Fruit fly (Drosophila melanogaster) whole organism, prepupa: Measurements from ENCODE around the gene Ctr1A.
A peak's percentile ranks its signal among the peaks of the same experiment; 100 is the strongest.

ENCODE experiments used
- CG10631 ChIP-seq: fragments of 200-800 bp; sonication (Bioruptor generic); optimal IDR thresholded peaks from 2 replicates; lab custom pipeline; 2016; ENCODE audit warnings: missing biosample characterization, missing genetic modification characterization
- CG10669 ChIP-seq: fragments of 200-800 bp; sonication (Bioruptor generic); optimal IDR thresholded peaks from 3 replicates; lab custom pipeline; 2018; ENCODE audit warnings: missing biosample characterization, mild to moderate bottlenecking, missing genetic modification characterization, moderate library complexity
- CG11294 ChIP-seq: fragments of 200-800 bp; sonication (Bioruptor generic); IDR thresholded peaks from 2 replicates; pipeline ENCODE4 v1.3.6; 2022; ENCODE audit warnings: missing biosample characterization, missing genetic modification characterization
- CG11762 ChIP-seq: fragments of 200-800 bp; sonication (Bioruptor generic); optimal IDR thresholded peaks from 3 replicates; lab custom pipeline; 2016; ENCODE audit warnings: missing biosample characterization, missing genetic modification characterization; ENCODE audit not compliant: insufficient read depth
- CG15336 ChIP-seq: fragments of 200-800 bp; sonication (Bioruptor generic); IDR thresholded peaks from 2 replicates; pipeline ENCODE4 v1.3.6; 2022; ENCODE audit warnings: missing biosample characterization, missing genetic modification characterization
- CG1621 ChIP-seq: fragments of 200-800 bp; sonication (Bioruptor generic); optimal IDR thresholded peaks from 3 replicates; lab custom pipeline; 2018; ENCODE audit warnings: missing biosample characterization, mild to moderate bottlenecking, missing genetic modification characterization
- CG3032 ChIP-seq: fragments of 200-800 bp; optimal IDR thresholded peaks from 2 replicates; lab custom pipeline; 2019; ENCODE audit warnings: missing biosample characterization, mild to moderate bottlenecking, missing genetic modification characterization, moderate library complexity
- CG32006 ChIP-seq: fragments of 200-800 bp; sonication (Bioruptor generic); optimal IDR thresholded peaks from 3 replicates; lab custom pipeline; 2017; ENCODE audit warnings: missing biosample characterization, mild to moderate bottlenecking, missing genetic modification characterization
- CG34406 ChIP-seq: fragments of 200-800 bp; sonication (Bioruptor generic); optimal IDR thresholded peaks from 3 replicates; lab custom pipeline; 2016; ENCODE audit warnings: missing biosample characterization, missing genetic modification characterization
- CG4318 ChIP-seq: fragments of 200-800 bp; sonication (Bioruptor generic); optimal IDR thresholded peaks from 3 replicates; lab custom pipeline; 2017; ENCODE audit warnings: missing biosample characterization, mild to moderate bottlenecking, missing genetic modification characterization
- CG6163 ChIP-seq: fragments of 200-800 bp; sonication (Bioruptor generic); IDR thresholded peaks from 3 replicates; pipeline ENCODE4 v1.3.6; 2022; ENCODE audit warnings: missing biosample characterization, missing genetic modification characterization
- CG6276 ChIP-seq: fragments of 200-800 bp; sonication (Bioruptor generic); optimal IDR thresholded peaks from 2 replicates; lab custom pipeline; 2017; ENCODE audit warnings: missing biosample characterization, mild to moderate bottlenecking, missing genetic modification characterization
- CG6792 ChIP-seq: fragments of 200-800 bp; sonication (Bioruptor generic); optimal IDR thresholded peaks from 3 replicates; lab custom pipeline; 2016; ENCODE audit warnings: missing biosample characterization, missing genetic modification characterization
- CG6808 ChIP-seq: fragments of 200-800 bp; sonication (Bioruptor generic); optimal IDR thresholded peaks from 3 replicates; lab custom pipeline; 2017; ENCODE audit warnings: missing biosample characterization, missing genetic modification characterization, mild to moderate bottlenecking, moderate library complexity, missing genetic modification reagents
- CG6854 ChIP-seq: fragments of 200-800 bp; sonication (Bioruptor generic); optimal IDR thresholded peaks from 2 replicates; lab custom pipeline; 2017; ENCODE audit warnings: missing biosample characterization, mild to moderate bottlenecking, missing genetic modification characterization
- CG7368 ChIP-seq: fragments of 200-800 bp; sonication (Bioruptor generic); optimal IDR thresholded peaks from 3 replicates; lab custom pipeline; 2016; ENCODE audit warnings: missing biosample characterization, missing genetic modification characterization
- CG8319 ChIP-seq: fragments of 200-800 bp; sonication (Bioruptor generic); optimal IDR thresholded peaks from 3 replicates; lab custom pipeline; 2016; ENCODE audit warnings: missing biosample characterization, missing genetic modification characterization
- CG9139 ChIP-seq: fragments of 200-800 bp; sonication (Bioruptor generic); optimal IDR thresholded peaks from 3 replicates; lab custom pipeline; 2017; ENCODE audit warnings: missing biosample characterization, mild to moderate bottlenecking, missing genetic modification characterization
- Eip75B ChIP-seq: fragments of 200-800 bp; sonication (Bioruptor generic); optimal IDR thresholded peaks from 3 replicates; lab custom pipeline; 2016; ENCODE audit warnings: missing biosample characterization, missing genetic modification characterization
- Eip78C ChIP-seq: fragments of 200-800 bp; sonication (Bioruptor generic); peaks from one replicate; lab custom pipeline; 2016; ENCODE audit warnings: missing biosample characterization, missing genetic modification characterization
- Eip93F ChIP-seq: fragments of 200-800 bp; sonication (Bioruptor generic); optimal IDR thresholded peaks from 2 replicates; lab custom pipeline; 2016; ENCODE audit warnings: missing biosample characterization, mild to moderate bottlenecking, missing genetic modification characterization
- Ets21C ChIP-seq: fragments of 200-800 bp; sonication (Bioruptor generic); optimal IDR thresholded peaks from 3 replicates; lab custom pipeline; 2016; ENCODE audit warnings: missing biosample characterization, missing genetic modification characterization
- Ets96B ChIP-seq: fragments of 200-800 bp; optimal IDR thresholded peaks from 2 replicates; lab custom pipeline; 2019; ENCODE audit warnings: missing biosample characterization, mild to moderate bottlenecking, missing genetic modification characterization, moderate library complexity
- Hr38 ChIP-seq: sonication (Bioruptor generic); optimal IDR thresholded peaks from 2 replicates; lab custom pipeline; 2016; ENCODE audit warnings: missing biosample characterization, missing genetic modification characterization
- Met ChIP-seq: fragments of 200-800 bp; sonication (Bioruptor generic); optimal IDR thresholded peaks from 3 replicates; lab custom pipeline; 2016; ENCODE audit warnings: missing biosample characterization, missing genetic modification characterization
- OdsH ChIP-seq: fragments of 200-800 bp; sonication (Bioruptor generic); optimal IDR thresholded peaks from 3 replicates; lab custom pipeline; 2016; ENCODE audit warnings: missing biosample characterization, missing genetic modification characterization
- Smox ChIP-seq: fragments of 200-800 bp; sonication (Bioruptor generic); optimal IDR thresholded peaks from 3 replicates; lab custom pipeline; 2016; ENCODE audit warnings: missing biosample characterization, missing genetic modification characterization
- Sox102F ChIP-seq: fragments of 200-800 bp; sonication (Bioruptor generic); optimal IDR thresholded peaks from 2 replicates; lab custom pipeline; 2016; ENCODE audit warnings: missing biosample characterization, mild to moderate bottlenecking, missing genetic modification characterization
- Sox14 ChIP-seq: fragments of 200-800 bp; sonication (Bioruptor generic); optimal IDR thresholded peaks from 3 replicates; lab custom pipeline; 2016; ENCODE audit warnings: missing biosample characterization, missing genetic modification characterization
- Sox15 ChIP-seq: fragments of 200-800 bp; sonication (Bioruptor generic); optimal IDR thresholded peaks from 3 replicates; lab custom pipeline; 2016; ENCODE audit warnings: missing biosample characterization, missing genetic modification characterization
- achi ChIP-seq: fragments of 200-800 bp; sonication (Bioruptor generic); optimal IDR thresholded peaks from 3 replicates; lab custom pipeline; 2016; ENCODE audit warnings: missing biosample characterization, missing genetic modification characterization
- acj6 ChIP-seq: fragments of 200-800 bp; sonication (Bioruptor generic); optimal IDR thresholded peaks from 3 replicates; lab custom pipeline; 2016; ENCODE audit warnings: missing biosample characterization, missing genetic modification characterization
- dac ChIP-seq: fragments of 200-800 bp; sonication (Bioruptor generic); optimal IDR thresholded peaks from 2 replicates; lab custom pipeline; 2017; ENCODE audit warnings: missing biosample characterization, mild to moderate bottlenecking, missing genetic modification characterization
- dsx ChIP-seq: fragments of 200-800 bp; optimal IDR thresholded peaks from 3 replicates; lab custom pipeline; 2019; ENCODE audit warnings: missing biosample characterization, mild to moderate bottlenecking, missing genetic modification characterization, moderate library complexity; ENCODE audit not compliant: poor library complexity, severe bottlenecking
- esn ChIP-seq: fragments of 200-800 bp; sonication (Bioruptor generic); optimal IDR thresholded peaks from 2 replicates; lab custom pipeline; 2016; ENCODE audit warnings: missing biosample characterization, mild to moderate bottlenecking, missing genetic modification characterization, moderate library complexity
- fd59A ChIP-seq: fragments of 200-800 bp; sonication (Bioruptor generic); optimal IDR thresholded peaks from 2 replicates; lab custom pipeline; 2017; ENCODE audit warnings: missing biosample characterization, mild to moderate bottlenecking, missing genetic modification characterization, missing genetic modification reagents
- lz ChIP-seq: fragments of 200-800 bp; sonication (Bioruptor generic); optimal IDR thresholded peaks from 3 replicates; lab custom pipeline; 2016; ENCODE audit warnings: missing biosample characterization, missing genetic modification characterization
- net ChIP-seq: fragments of 200-800 bp; sonication (Bioruptor generic); optimal IDR thresholded peaks from 3 replicates; lab custom pipeline; 2016; ENCODE audit warnings: missing biosample characterization, missing genetic modification characterization
- pdm3 ChIP-seq: fragments of 200-800 bp; sonication (Bioruptor generic); optimal IDR thresholded peaks from 3 replicates; lab custom pipeline; 2016; ENCODE audit warnings: missing biosample characterization, missing genetic modification characterization
- salr ChIP-seq, 2 experiments: fragments of 200-800 bp; sonication (Bioruptor generic); optimal IDR thresholded peaks; 3 replicates each; lab custom pipeline; 2016 to 2018; ENCODE audit warnings: missing biosample characterization in 2 of 2, missing genetic modification characterization in 2 of 2, mild to moderate bottlenecking in 1 of 2
- spab ChIP-seq: fragments of 200-800 bp; sonication (Bioruptor generic); optimal IDR thresholded peaks from 2 replicates; lab custom pipeline; 2017; ENCODE audit warnings: missing biosample characterization, mild to moderate bottlenecking, missing genetic modification characterization, missing genetic modification reagents
- ss ChIP-seq, 2 experiments: fragments of 200-800 bp; sonication (Bioruptor generic); optimal IDR thresholded peaks; 2 replicates in 1 of 2; 3 replicates in 1 of 2; lab custom pipeline; 2017 to 2018; ENCODE audit warnings: mild to moderate bottlenecking in 2 of 2, missing biosample characterization in 2 of 2, missing genetic modification characterization in 2 of 2, moderate library complexity in 1 of 2
- svp ChIP-seq: fragments of 200-800 bp; sonication (Bioruptor generic); peaks from one replicate; lab custom pipeline; 2016; ENCODE audit warnings: missing biosample characterization, missing genetic modification characterization
- vri ChIP-seq: fragments of 200-800 bp; sonication (Bioruptor generic); optimal IDR thresholded peaks from 3 replicates; lab custom pipeline; 2016; ENCODE audit warnings: missing biosample characterization, mild to moderate bottlenecking, missing genetic modification characterization

The Ctr1A gene

DNA sequence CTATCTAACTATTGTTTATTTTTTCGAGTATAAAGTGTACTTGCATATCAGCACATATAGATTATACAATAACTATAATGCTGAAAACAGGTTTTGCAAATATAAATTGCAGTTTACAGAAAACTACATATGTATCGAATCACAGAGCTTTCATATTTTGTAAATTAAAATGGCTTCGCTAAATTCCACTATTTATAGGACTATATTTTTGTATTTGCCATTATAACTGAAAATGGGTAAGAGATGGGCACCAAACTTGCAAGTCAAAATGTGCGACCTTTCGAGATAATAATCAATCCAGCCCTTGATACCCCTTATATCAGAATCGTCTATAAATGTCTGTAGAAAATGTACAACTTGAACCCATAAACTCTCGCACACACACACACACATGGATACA, 41.8 kb downstream of the Ctr1A start (continued):
- TF ChIP-seq vri (GFP tag; lab: Kevin White, UChicago), result no peak
- TF ChIP-seq salr (GFP tag; optimal IDR thresholded peaks at IDR 0.05; lab: Kevin White, UChicago), result peak in 1 of 2 experiments; percentile 36
- no peak for TF ChIP-seq Hr38 (GFP tag; lab: Kevin White, UChicago)
- TF ChIP-seq Smox, result no peak
- TF ChIP-seq CG11294 (GFP tag; lab: Robert Waterston, UW), result no peak
- TF ChIP-seq dsx (GFP tag; lab: Kevin White, UChicago), result no peak
- TF ChIP-seq svp (GFP tag; lab: Kevin White, UChicago), result no peak

DNA sequence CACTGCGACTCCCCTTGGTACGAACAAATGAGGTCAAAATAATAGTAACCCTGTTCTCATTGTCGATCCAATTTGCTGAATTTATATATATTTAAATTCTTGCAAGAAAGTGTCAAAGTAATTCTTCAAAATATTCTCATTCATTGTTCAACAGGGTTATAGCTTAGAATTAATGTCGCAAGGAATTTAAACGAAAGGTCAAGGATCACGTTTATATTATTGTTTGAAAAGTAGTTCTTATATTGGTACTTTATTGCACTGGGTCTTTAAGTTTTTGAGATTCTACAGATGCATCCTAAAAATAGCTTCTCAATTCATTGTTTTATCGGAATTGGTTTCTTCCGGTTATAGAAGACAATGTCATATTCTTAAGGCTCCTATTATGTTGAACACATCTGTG, 42.5 kb downstream of the Ctr1A start:
- TF ChIP-seq CG6276 (GFP tag; lab: Kevin White, UChicago), result no peak
- peak; percentile 18 for TF ChIP-seq Eip75B
- TF ChIP-seq CG6854 (GFP tag; lab: Kevin White, UChicago), result no peak
- TF ChIP-seq CG1621 (tag; lab: Kevin White, UChicago), result no peak
- peak; percentile 13 for TF ChIP-seq esn
- peak; percentile 29 for TF ChIP-seq CG10669 (GFP tag; lab: Kevin White, UChicago)
- TF ChIP-seq ss (GFP tag; optimal IDR thresholded peaks at IDR 0.05; lab: Kevin White, UChicago), result peak; percentile 26 to 55
- peak; percentile 19 for TF ChIP-seq OdsH (GFP tag; lab: Kevin White, UChicago)
- no peak for TF ChIP-seq Hr38 (GFP tag; lab: Kevin White, UChicago)
- no peak for TF ChIP-seq CG6163
- no peak for TF ChIP-seq CG9139 (GFP tag; lab: Kevin White, UChicago)
- peak; percentile 52 for TF ChIP-seq CG6808 (GFP tag; lab: Kevin White, UChicago)
- TF ChIP-seq Met (GFP tag; lab: Kevin White, UChicago), result no peak
- no peak for TF ChIP-seq dac
- TF ChIP-seq Ets96B (tag; lab: Kevin White, UChicago), result peak; percentile 37
- TF ChIP-seq net, result peak; percentile 12
- no peak for TF ChIP-seq Eip93F (GFP tag; lab: Kevin White, UChicago)
- no peak for TF ChIP-seq CG11294 (GFP tag; lab: Robert Waterston, UW)
- peak; percentile 47 for TF ChIP-seq fd59A (GFP tag; lab: Kevin White, UChicago)
- TF ChIP-seq Smox, result no peak
- TF ChIP-seq Ets21C (GFP tag; lab: Kevin White, UChicago), result no peak
- peak; percentile 37 for TF ChIP-seq spab
- TF ChIP-seq CG10631, result peak; percentile 48
- no peak for TF ChIP-seq CG34406 (GFP tag; lab: Kevin White, UChicago)
- no peak for TF ChIP-seq CG7368 (GFP tag; lab: Kevin White, UChicago)
- no peak for TF ChIP-seq CG6792 (GFP tag; lab: Kevin White, UChicago)
- no peak for TF ChIP-seq CG11762 (GFP tag; lab: Kevin White, UChicago)
- TF ChIP-seq CG32006 (GFP tag; lab: Kevin White, UChicago), result peak; percentile 57
- peak; percentile 30 for TF ChIP-seq acj6 (GFP tag; lab: Kevin White, UChicago)
- TF ChIP-seq lz (GFP tag; lab: Kevin White, UChicago), result no peak
- peak; percentile 26 for TF ChIP-seq Sox14 (GFP tag; lab: Kevin White, UChicago)
- peak; percentile 70 for TF ChIP-seq Eip78C (GFP tag; lab: Kevin White, UChicago)
- no peak for TF ChIP-seq Sox102F (GFP tag; lab: Kevin White, UChicago)
- TF ChIP-seq pdm3 (GFP tag; lab: Kevin White, UChicago), result peak; percentile 20
- peak; percentile 13 for TF ChIP-seq CG4318 (GFP tag; lab: Kevin White, UChicago)
- peak; percentile 16 for TF ChIP-seq achi (GFP tag; lab: Kevin White, UChicago)
- TF ChIP-seq CG15336 (GFP tag; lab: Robert Waterston, UW), result no peak
- peak; percentile 18 for TF ChIP-seq CG3032 (tag; lab: Kevin White, UChicago)
- TF ChIP-seq salr (GFP tag; optimal IDR thresholded peaks at IDR 0.05; lab: Kevin White, UChicago), result peak in 1 of 2 experiments; percentile 34
- no peak for TF ChIP-seq CG8319 (GFP tag; lab: Kevin White, UChicago)
- no peak for TF ChIP-seq Sox15 (GFP tag; lab: Kevin White, UChicago)
- TF ChIP-seq svp (GFP tag; lab: Kevin White, UChicago), result peak; percentile 28
- TF ChIP-seq, all 60 proteins: peak for 21
